Fruit fly (Drosophila melanogaster) whole organism, pupa: ENCODE data around the gene Ald1.

Experiments
- CG10348 ChIP-seq: fragments of 200-800 bp; sonication (Bioruptor generic); IDR thresholded peaks from 2 replicates; pipeline ENCODE4 v1.3.6; 2022; ENCODE audit warnings: missing biosample characterization, missing genetic modification characterization
- CG12605 ChIP-seq: fragments of 200-800 bp; sonication (Bioruptor generic); IDR thresholded peaks from 2 replicates; pipeline ENCODE4 v1.3.6; 2022; ENCODE audit warnings: missing biosample characterization, missing genetic modification characterization
- CG13204 ChIP-seq: fragments of 200-800 bp; sonication (Bioruptor generic); optimal IDR thresholded peaks from 2 replicates; lab custom pipeline; 2018; ENCODE audit warnings: missing biosample characterization, mild to moderate bottlenecking, missing genetic modification characterization, moderate library complexity
- CG14655 ChIP-seq: fragments of 200-800 bp; sonication (Bioruptor generic); optimal IDR thresholded peaks from 3 replicates; lab custom pipeline; 2017; ENCODE audit warnings: mild to moderate bottlenecking, missing biosample characterization, missing genetic modification reagents, missing genetic modification characterization
- CG15710 ChIP-seq: fragments of 200-800 bp; sonication (Bioruptor generic); optimal IDR thresholded peaks from 2 replicates; lab custom pipeline; 2018; ENCODE audit warnings: missing biosample characterization, mild to moderate bottlenecking, missing genetic modification characterization, moderate library complexity
- CG17806 ChIP-seq: fragments of 200-800 bp; sonication (Bioruptor generic); optimal IDR thresholded peaks from 2 replicates; lab custom pipeline; 2018; ENCODE audit warnings: missing biosample characterization, mild to moderate bottlenecking, missing genetic modification characterization, moderate library complexity
- CG32121 ChIP-seq: fragments of 200-800 bp; sonication (Bioruptor generic); IDR thresholded peaks from 2 replicates; pipeline ENCODE4 v1.3.6; 2022; ENCODE audit warnings: missing biosample characterization, missing genetic modification characterization
- CG34367 ChIP-seq: fragments of 200-800 bp; sonication (Bioruptor generic); optimal IDR thresholded peaks from 2 replicates; lab custom pipeline; 2018; ENCODE audit warnings: missing biosample characterization, mild to moderate bottlenecking, missing genetic modification characterization
- CG4496 ChIP-seq: fragments of 200-800 bp; sonication (Bioruptor generic); IDR thresholded peaks from 3 replicates; pipeline ENCODE4 v1.3.6; 2022; ENCODE audit warnings: missing biosample characterization, missing genetic modification characterization
- CG8159 ChIP-seq: fragments of 200-800 bp; sonication (Bioruptor generic); optimal IDR thresholded peaks from 3 replicates; lab custom pipeline; 2018; ENCODE audit warnings: missing biosample characterization, mild to moderate bottlenecking, missing genetic modification characterization, moderate library complexity
- CG8301 ChIP-seq: fragments of 200-800 bp; sonication (Bioruptor generic); optimal IDR thresholded peaks from 2 replicates; lab custom pipeline; 2018; ENCODE audit warnings: missing biosample characterization, mild to moderate bottlenecking, missing genetic modification characterization
- CG9948 ChIP-seq: fragments of 200-800 bp; sonication (Bioruptor generic); optimal IDR thresholded peaks from 2 replicates; lab custom pipeline; 2018; ENCODE audit warnings: missing biosample characterization, mild to moderate bottlenecking, missing genetic modification characterization, moderate library complexity
- D1 ChIP-seq: fragments of 200-800 bp; sonication (Bioruptor generic); optimal IDR thresholded peaks from 2 replicates; lab custom pipeline; 2018; ENCODE audit warnings: missing biosample characterization, mild to moderate bottlenecking, missing genetic modification characterization, moderate library complexity
- EcR ChIP-seq: fragments of 200-800 bp; sonication (Bioruptor generic); optimal IDR thresholded peaks from 3 replicates; lab custom pipeline; 2019; ENCODE audit warnings: missing biosample characterization, missing genetic modification characterization, mild to moderate bottlenecking, moderate library complexity, missing genetic modification reagents
- Ets98B ChIP-seq: fragments of 200-800 bp; sonication (Bioruptor generic); IDR thresholded peaks from 2 replicates; pipeline ENCODE4 v1.3.6; 2022; ENCODE audit warnings: missing biosample characterization, missing genetic modification characterization
- Pif1A ChIP-seq: fragments of 200-800 bp; sonication (Bioruptor generic); optimal IDR thresholded peaks from 3 replicates; lab custom pipeline; 2016; ENCODE audit warnings: missing biosample characterization, missing genetic modification characterization
- Pif1B ChIP-seq: fragments of 200-800 bp; sonication (Bioruptor generic); optimal IDR thresholded peaks from 3 replicates; lab custom pipeline; 2016; ENCODE audit warnings: missing biosample characterization, missing genetic modification characterization
- Snoo ChIP-seq: fragments of 200-800 bp; sonication (Bioruptor generic); optimal IDR thresholded peaks from 3 replicates; lab custom pipeline; 2017; ENCODE audit warnings: missing biosample characterization, mild to moderate bottlenecking, missing genetic modification characterization, inconsistent platforms
- fd96Ca ChIP-seq: fragments of 200-800 bp; sonication (Bioruptor generic); IDR thresholded peaks from 3 replicates; pipeline ENCODE4 v1.3.6; 2022; ENCODE audit warnings: missing biosample characterization, missing genetic modification characterization
- gl ChIP-seq: fragments of 200-800 bp; sonication (Bioruptor generic); optimal IDR thresholded peaks from 2 replicates; lab custom pipeline; 2018; ENCODE audit warnings: missing biosample characterization, mild to moderate bottlenecking, missing genetic modification characterization
- rn ChIP-seq: fragments of 200-800 bp; sonication (Bioruptor generic); IDR thresholded peaks from 2 replicates; pipeline ENCODE4 v1.3.6; 2022; ENCODE audit warnings: missing biosample characterization, missing genetic modification characterization

Ald1 gene

DNA sequence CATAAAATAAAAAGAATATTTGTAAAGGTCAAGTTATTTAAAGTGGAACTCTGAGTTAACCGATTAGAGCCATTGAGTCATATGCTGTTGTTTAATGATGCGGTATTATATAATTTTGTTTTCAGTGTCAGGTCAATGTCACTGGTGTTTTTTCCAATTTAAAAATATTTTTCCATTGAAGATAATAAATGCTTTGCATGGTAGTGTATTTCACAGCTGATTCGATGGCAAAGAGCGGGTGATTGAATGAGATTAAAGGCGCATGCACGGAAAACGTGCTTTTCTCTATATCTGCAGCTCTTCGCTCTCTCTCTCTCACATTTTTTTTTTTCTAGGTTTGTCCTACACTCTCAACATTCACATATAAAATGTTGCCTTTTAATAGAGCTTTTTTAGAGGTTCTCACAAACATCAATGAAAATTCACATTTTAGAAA is 3.0 kb downstream of the Ald1 start:
- TF ChIP-seq Ets98B (GFP tag; lab: Robert Waterston, UW): peak; percentile 28; the same call in 1 of the 2 replicates
- TF ChIP-seq CG14655 (GFP tag; lab: Kevin White, UChicago): no peak
- no peak for TF ChIP-seq CG13204
- TF ChIP-seq CG8159: peak; percentile 17
- TF ChIP-seq D1 (tag; lab: Kevin White, UChicago): peak; percentile 19
- peak; percentile 58 for TF ChIP-seq EcR (GFP tag; lab: Kevin White, UChicago)
- TF ChIP-seq, all 21 proteins: peak for 4

DNA sequence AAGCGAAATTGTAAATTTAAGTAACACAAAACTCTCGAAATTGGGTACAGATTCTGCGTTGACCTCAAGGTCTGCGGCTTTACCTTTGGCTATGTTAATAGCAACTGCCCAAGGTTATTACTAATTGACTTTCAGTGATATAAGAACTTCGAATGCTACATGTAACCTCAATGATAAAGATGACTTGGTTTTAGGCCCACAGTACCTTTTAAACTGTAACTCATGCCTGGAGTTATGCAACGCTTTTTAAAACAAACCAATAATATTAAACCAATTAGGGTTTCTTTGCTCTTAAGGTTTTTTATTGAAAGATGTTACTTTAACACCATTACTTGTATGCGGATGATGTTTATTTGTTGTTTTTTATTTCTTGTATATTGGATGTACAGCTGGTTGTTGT is 7.6 kb downstream of the Ald1 start:
- no peak for TF ChIP-seq rn (GFP tag; lab: Robert Waterston, UW)
- TF ChIP-seq D1 (tag; lab: Kevin White, UChicago): no peak
- no peak for TF ChIP-seq CG12605 (GFP tag; lab: Robert Waterston, UW)
- TF ChIP-seq CG32121: no peak
- TF ChIP-seq EcR (GFP tag; lab: Kevin White, UChicago): no peak
- TF ChIP-seq Pif1B: no peak
- no peak for TF ChIP-seq CG10348 (GFP tag; lab: Robert Waterston, UW)
- no peak for TF ChIP-seq CG8159
- TF ChIP-seq CG4496 (GFP tag; lab: Robert Waterston, UW): no peak
- no peak for TF ChIP-seq CG8301 (tag; lab: Kevin White, UChicago)
- TF ChIP-seq CG14655 (GFP tag; lab: Kevin White, UChicago): no peak
- TF ChIP-seq Snoo (tag; lab: Kevin White, UChicago): no peak
- TF ChIP-seq fd96Ca (GFP tag; lab: Robert Waterston, UW): no peak
- TF ChIP-seq Ets98B (GFP tag; lab: Robert Waterston, UW): no peak
- no peak for TF ChIP-seq gl
- no peak for TF ChIP-seq Pif1A (GFP tag; lab: Kevin White, UChicago)
- no peak for TF ChIP-seq CG15710 (tag; lab: Kevin White, UChicago)
- no peak for TF ChIP-seq CG17806 (tag; lab: Kevin White, UChicago)
- TF ChIP-seq CG9948: no peak

DNA sequence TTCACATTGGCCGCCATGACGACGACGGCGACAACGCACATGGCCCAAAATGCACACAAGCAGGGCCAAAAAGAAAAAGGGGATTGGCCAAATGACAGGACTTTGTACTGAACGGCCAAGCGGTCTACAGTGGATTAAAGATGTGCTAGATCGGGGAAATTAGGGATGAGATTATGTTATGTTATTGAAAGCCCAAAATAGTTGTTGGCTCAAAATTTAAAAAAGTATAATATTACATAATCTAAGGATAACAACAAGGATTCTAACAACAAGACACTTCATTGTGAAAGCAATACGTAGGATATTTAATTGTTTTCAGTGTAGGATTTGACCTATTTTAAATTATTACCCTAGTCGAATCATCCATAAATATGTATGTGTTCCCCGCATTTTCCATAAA is 9.7 kb downstream of the Ald1 start:
- TF ChIP-seq Pif1B (no peak), fd96Ca (GFP tag; lab: Robert Waterston, UW) (no peak), D1 (tag; lab: Kevin White, UChicago) (no peak), Ets98B (GFP tag; lab: Robert Waterston, UW) (no peak)
- TF ChIP-seq, all 21 proteins: peak for 0

DNA sequence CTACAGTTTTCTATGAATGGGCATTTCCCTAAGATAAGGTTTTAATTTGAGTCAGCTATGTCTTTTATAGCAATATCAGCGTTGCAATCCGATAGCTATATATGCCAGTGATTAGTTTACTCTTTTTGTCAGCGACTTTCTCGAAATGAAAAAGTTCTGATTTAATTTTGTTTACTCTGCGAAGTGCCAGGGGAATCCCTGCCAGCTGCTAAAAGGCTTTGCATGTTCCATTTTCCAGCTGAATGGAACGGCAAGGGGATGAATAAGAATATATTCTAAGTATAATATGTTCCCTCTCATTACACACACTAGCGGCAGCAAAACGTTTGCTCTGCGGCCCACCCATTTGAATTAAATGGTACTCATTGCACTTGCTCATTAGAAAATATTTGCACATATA is 11.6 kb downstream of the Ald1 start:
- TF ChIP-seq CG15710 (tag; lab: Kevin White, UChicago) (no peak), Snoo (tag; lab: Kevin White, UChicago) (no peak), CG8301 (tag; lab: Kevin White, UChicago) (no peak), CG14655 (GFP tag; lab: Kevin White, UChicago) (no peak), CG10348 (GFP tag; lab: Robert Waterston, UW) (no peak), CG9948 (no peak), Ets98B (GFP tag; lab: Robert Waterston, UW) (no peak), CG4496 (GFP tag; lab: Robert Waterston, UW) (no peak), D1 (tag; lab: Kevin White, UChicago) (no peak), rn (GFP tag; lab: Robert Waterston, UW) (no peak), CG34367 (tag; lab: Kevin White, UChicago) (no peak), CG12605 (GFP tag; lab: Robert Waterston, UW) (no peak), fd96Ca (GFP tag; lab: Robert Waterston, UW) (no peak), Pif1A (GFP tag; lab: Kevin White, UChicago) (no peak), CG32121 (no peak), CG13204 (no peak), CG17806 (tag; lab: Kevin White, UChicago) (no peak), CG8159 (no peak), EcR (GFP tag; lab: Kevin White, UChicago) (no peak)

DNA sequence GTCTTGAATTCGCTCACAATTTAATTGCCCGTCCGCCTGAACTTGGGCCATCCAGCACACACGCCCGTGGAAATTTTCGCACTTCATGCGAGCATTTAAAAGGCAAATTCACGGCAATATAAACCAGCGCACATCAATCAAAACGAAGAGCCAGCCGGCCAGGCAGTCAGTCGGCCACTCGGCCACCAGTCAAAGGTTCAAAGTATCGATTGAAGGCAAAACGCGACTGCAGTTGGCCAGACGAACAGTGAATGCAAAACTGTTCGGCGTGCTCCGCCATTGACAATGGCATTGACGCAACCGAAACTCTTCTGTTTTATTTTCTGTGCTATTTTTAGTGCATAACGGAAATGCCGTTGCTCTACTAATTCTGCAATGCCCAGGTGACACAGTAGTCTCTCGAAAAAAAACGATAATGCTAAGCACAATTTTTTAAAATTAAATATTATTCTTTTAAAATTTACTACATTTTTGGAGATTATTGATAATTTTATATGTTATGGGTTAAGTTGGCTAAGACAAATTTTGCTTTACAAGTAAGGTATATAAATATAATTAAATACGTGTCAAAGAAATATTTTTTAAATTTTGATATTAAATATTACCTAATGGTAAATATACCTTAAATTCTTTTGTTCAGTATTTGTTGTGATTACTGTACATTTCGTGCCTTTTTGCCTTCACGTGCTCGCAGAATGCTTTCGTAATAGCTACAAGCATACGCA is 13.4 kb downstream of the Ald1 start:
- TF ChIP-seq Pif1A (GFP tag; lab: Kevin White, UChicago) (no peak), EcR (GFP tag; lab: Kevin White, UChicago) (no peak), Snoo (tag; lab: Kevin White, UChicago) (no peak), CG10348 (GFP tag; lab: Robert Waterston, UW) (no peak; the same call in 1 of the 2 replicates), CG9948 (no peak), CG14655 (GFP tag; lab: Kevin White, UChicago) (peak; percentile 68), fd96Ca (GFP tag; lab: Robert Waterston, UW) (peak; percentile 43; the same call in 1 of the 3 replicates), Ets98B (GFP tag; lab: Robert Waterston, UW) (no peak; the same call in 1 of the 2 replicates), CG32121 (0 out of 2 replicates have a peak, but pooled peaks have one; percentile 37), CG8301 (tag; lab: Kevin White, UChicago) (peak; percentile 46), D1 (tag; lab: Kevin White, UChicago) (no peak), CG15710 (tag; lab: Kevin White, UChicago) (no peak), CG4496 (GFP tag; lab: Robert Waterston, UW) (0 out of 3 replicates have a peak, but pooled peaks have one; percentile 29), CG17806 (tag; lab: Kevin White, UChicago) (peak; percentile 13), gl (no peak), CG8159 (peak; percentile 67), CG12605 (GFP tag; lab: Robert Waterston, UW) (no peak), CG34367 (tag; lab: Kevin White, UChicago) (no peak), CG13204 (no peak), rn (GFP tag; lab: Robert Waterston, UW) (no peak), Pif1B (no peak)
